Worm (Caenorhabditis elegans): ENCODE results near the gene W03G11.2.

Gene W03G11.2

DNA sequence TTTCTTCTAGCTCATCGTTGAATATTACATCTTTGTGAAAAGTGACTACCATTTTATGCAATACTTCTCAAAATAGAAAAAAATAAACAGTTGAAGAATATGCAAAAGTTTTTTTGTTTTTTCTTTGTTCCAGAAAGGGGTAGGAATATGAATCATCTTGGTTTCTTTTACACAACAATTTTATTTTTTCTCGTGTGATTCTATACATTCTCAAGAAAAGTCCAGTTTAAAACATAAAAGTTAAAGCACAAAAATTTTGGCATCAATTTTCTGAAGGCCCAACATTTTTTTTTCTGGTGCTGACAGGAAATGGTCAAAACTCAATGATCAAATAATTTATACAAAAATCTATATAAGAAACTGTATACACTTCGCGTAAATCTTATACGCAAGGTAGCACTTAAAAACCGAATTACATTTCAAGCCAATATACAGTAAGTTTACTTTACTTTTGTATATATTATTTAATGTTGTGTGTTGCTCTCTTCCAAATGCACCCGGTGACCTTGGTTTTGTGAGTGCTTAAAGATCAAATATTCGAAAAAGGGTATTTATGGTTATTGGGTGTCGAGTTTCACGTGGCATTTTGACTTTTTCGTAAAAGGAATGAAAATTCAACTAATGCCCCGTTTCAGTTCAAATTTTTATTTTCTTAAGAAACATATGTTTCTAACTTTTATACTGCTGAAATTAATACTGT is at the start of gene W03G11.2, which contains the start of gene lgc-13:
W03G11.2 (minus strand) TSS at position 101 of the 700 bp plus-strand sequence.
lgc-13 (plus strand) TSS at position 650 of the 700 bp plus-strand sequence.
- no peak for TF ChIP-seq ztf-29 (GFP tag; IDR thresholded peaks at IDR 0.05)
- no peak for TF ChIP-seq cog-1 (tag; optimal IDR thresholded peaks at IDR 0.05)
- no peak for TF ChIP-seq T22C8.4 (GFP tag; IDR thresholded peaks at IDR 0.05)
- TF ChIP-seq ref-1 (GFP tag; conservative IDR thresholded peaks at IDR 0.05), result no peak
- TF ChIP-seq klf-2 (GFP tag; conservative IDR thresholded peaks at IDR 0.05), result no peak
- TF ChIP-seq med-1 (GFP tag; optimal IDR thresholded peaks at IDR 0.05; ENCODE audit: insufficient read depth), result no peak
- no peak for TF ChIP-seq ztf-23 (GFP tag; IDR thresholded peaks at IDR 0.05)
- TF ChIP-seq tab-1 (GFP tag; IDR thresholded peaks at IDR 0.05), result no peak
- no peak for TF ChIP-seq flt-1 (GFP tag; IDR thresholded peaks at IDR 0.05)

DNA sequence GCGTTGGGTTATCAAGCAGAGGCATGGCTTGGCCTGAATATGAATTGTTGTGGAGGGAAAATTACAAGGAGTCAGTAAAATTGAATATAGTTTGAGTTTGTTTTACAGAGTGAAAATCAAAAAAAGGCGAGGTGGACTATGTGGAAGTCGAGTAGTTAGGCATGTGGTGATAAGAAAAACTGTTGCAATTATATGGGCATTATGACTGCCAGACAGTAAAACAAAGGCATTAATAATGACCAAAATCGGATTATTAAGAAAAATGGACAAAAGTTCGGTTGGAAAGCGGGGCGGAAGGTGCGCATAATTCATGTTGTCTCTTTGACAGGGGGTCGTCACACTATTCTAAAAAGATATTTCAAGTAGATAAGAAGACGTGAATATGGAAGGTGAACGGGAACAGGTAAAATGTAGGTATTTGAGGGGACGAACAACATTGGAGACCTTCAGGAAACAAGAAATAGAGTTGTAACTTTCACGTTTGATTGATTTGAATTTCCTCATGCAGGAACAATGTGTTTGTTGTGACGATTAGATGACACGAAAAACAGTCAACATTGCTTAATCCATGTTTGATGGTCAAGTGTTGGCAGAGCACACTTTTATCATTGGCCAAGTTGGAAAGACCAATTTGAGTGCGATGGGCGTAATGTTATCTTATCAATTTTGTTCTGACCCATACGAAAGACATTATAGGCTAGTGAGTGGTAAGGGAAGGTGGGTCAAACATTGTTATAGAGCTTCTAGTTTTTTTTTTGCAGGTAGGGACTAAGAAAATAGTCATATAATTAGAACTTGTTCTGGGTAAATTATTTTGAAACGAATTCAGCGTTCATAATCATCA is 45.9 kb upstream of the W03G11.2 start, which contains the start of gene mfsd-11:
mfsd-11 (minus strand) TSS at position 51 of the 844 bp plus-strand sequence.
- TF ChIP-seq ref-1 (GFP tag; conservative IDR thresholded peaks at IDR 0.05), result no peak

DNA sequence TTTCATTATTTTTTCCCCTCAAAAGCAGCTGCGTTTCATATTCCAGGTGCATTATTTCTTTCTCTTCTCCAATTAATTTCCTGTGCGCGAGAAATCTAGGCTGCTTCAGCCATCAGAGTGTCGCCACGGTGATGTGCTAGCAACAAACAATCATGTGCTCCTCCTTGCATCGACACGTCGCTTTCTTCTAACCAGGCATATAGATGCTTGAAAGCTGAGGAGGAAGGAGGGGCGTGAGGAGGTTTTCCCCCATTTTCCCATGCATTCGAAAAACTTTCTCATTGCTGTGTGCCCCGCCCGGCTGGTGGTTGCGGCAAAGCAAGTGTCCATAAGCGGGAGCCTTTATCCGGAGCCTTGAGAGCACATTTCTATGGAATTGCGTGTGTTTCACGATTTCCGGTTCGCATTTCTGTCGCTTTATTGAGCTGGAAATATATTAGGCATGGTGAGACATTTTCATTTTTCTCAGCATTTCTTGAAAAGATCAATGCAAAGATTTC is 41.3 kb upstream of the W03G11.2 start, which contains the start of gene znf-474:
znf-474 (plus strand) TSS at position 287 of the 500 bp plus-strand sequence.
- TF ChIP-seq flt-1 (GFP tag; IDR thresholded peaks at IDR 0.05), result no peak
- no peak for TF ChIP-seq cog-1 (tag; optimal IDR thresholded peaks at IDR 0.05)
- TF ChIP-seq ref-1 (GFP tag; conservative IDR thresholded peaks at IDR 0.05), result no peak
- TF ChIP-seq ztf-29 (GFP tag; IDR thresholded peaks at IDR 0.05), result no peak
- no peak for TF ChIP-seq T22C8.4 (GFP tag; IDR thresholded peaks at IDR 0.05)
- no peak for TF ChIP-seq med-1 (GFP tag; optimal IDR thresholded peaks at IDR 0.05; ENCODE audit: insufficient read depth)
- TF ChIP-seq tab-1 (GFP tag; IDR thresholded peaks at IDR 0.05), result no peak
- TF ChIP-seq klf-2 (GFP tag; conservative IDR thresholded peaks at IDR 0.05), result no peak
- no peak for TF ChIP-seq ztf-23 (GFP tag; IDR thresholded peaks at IDR 0.05)

DNA sequence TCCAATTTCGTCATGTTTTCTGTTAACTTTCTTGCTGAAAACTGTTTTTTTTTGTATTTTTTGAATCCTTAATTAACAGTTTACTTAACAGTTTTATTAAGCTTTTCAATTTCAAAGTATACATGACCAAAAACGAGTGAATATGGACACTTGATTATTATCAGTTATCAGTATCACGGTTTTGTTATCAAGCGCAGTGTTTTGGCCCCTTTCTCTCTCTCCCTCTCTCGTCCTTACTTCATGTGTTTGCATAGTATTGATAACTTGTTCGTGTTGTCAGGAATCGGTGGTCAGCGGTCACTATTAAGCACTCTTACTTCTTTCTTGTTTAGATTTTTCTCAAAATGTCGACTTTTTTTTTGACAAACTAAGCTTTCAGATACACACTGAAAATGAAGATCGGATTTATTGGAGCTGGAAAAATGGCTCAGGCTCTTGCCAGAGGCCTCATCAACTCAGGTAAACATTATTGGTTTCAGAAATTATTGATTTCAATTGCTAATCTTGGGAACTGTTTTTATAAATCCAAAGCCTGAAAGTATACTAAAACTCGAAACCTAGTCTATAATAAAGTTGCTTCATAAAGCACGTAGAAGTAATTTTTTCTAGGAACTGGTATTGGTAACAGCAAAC is 38.2 kb upstream of the W03G11.2 start, which contains the start of gene pycr-1:
pycr-1 (plus strand) TSS at position 380 of the 633 bp plus-strand sequence.
- TF ChIP-seq ztf-29 (GFP tag; IDR thresholded peaks at IDR 0.05) (no peak), cog-1 (tag; optimal IDR thresholded peaks at IDR 0.05) (no peak), ztf-23 (GFP tag; IDR thresholded peaks at IDR 0.05) (no peak), T22C8.4 (GFP tag; IDR thresholded peaks at IDR 0.05) (no peak)

DNA sequence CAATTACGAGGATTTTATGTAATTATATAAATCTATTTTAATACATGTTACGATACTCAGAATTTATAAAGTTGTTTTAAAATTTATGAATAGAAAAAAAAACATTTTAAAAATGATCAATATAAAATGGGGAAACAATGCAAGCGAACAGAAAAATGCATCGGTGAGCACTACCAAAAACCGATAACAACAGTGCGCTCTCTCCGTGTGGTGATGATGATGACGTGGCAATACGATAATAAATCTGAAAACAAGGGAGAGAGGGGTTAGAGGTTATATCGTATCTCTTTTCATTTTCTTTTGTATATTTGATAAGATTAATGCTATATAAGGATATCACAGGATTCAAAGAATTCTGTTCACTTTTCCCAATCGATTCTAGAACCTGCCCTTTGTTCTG is 37.5 kb upstream of the W03G11.2 start:
- TF ChIP-seq klf-2 (GFP tag; conservative IDR thresholded peaks at IDR 0.05) (no peak), cog-1 (tag; optimal IDR thresholded peaks at IDR 0.05) (no peak), ref-1 (GFP tag; conservative IDR thresholded peaks at IDR 0.05) (no peak), flt-1 (GFP tag; IDR thresholded peaks at IDR 0.05) (no peak), ztf-23 (GFP tag; IDR thresholded peaks at IDR 0.05) (no peak), tab-1 (GFP tag; IDR thresholded peaks at IDR 0.05) (no peak), med-1 (GFP tag; optimal IDR thresholded peaks at IDR 0.05; ENCODE audit: insufficient read depth) (no peak), T22C8.4 (GFP tag; IDR thresholded peaks at IDR 0.05) (no peak), ztf-29 (GFP tag; IDR thresholded peaks at IDR 0.05) (no peak)

DNA sequence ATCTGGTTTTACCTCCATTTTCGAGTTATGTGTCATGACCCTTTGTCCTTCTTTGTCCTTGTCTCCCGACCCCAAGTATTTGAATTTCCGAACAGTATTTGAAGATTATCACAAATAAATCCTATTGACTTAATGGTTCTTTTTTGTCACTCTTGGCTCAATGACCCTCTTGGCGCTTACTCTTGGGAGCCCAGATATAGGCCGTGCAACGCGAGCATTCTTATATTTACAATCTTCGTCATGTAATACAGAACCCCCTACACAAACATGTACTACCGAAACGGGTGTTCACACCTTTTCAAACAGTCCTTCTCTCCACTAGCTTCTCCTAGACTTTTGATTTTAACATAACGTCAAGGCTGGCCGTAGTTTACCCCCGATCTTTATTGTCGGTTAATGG is 35.3 kb upstream of the W03G11.2 start, which contains the start of gene M153.5:
M153.5 (plus strand) TSS at position 301 of the 400 bp plus-strand sequence.
- TF ChIP-seq cog-1 (tag; optimal IDR thresholded peaks at IDR 0.05) (no peak), klf-2 (GFP tag; conservative IDR thresholded peaks at IDR 0.05) (no peak), flt-1 (GFP tag; IDR thresholded peaks at IDR 0.05) (no peak), T22C8.4 (GFP tag; IDR thresholded peaks at IDR 0.05) (no peak), ztf-23 (GFP tag; IDR thresholded peaks at IDR 0.05) (no peak), med-1 (GFP tag; optimal IDR thresholded peaks at IDR 0.05; ENCODE audit: insufficient read depth) (no peak), tab-1 (GFP tag; IDR thresholded peaks at IDR 0.05) (no peak), ztf-29 (GFP tag; IDR thresholded peaks at IDR 0.05) (no peak), ref-1 (GFP tag; conservative IDR thresholded peaks at IDR 0.05) (no peak)

DNA sequence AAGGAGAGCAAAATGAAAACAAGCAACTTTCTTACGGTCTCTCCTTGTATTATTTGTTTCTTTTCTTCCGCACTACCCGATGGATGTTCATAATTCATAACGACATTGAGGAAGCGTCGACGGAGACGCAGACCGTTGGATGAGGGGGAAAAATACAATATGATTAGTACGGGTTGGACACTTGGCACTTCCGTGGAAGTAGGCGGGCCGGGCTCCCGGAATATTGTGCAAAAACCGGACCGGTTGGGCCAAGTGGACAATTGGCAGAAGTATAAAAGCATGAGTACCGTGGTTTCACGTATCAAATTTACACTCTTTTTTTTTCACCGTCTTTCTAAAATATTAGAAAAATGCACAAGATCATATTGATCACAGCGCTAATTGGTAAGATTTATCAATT is 34.2 kb upstream of the W03G11.2 start, which contains the start of gene M153.3:
M153.3 (plus strand) TSS at position 301 of the 400 bp plus-strand sequence.
- TF ChIP-seq T22C8.4 (GFP tag; IDR thresholded peaks at IDR 0.05) (no peak), ztf-29 (GFP tag; IDR thresholded peaks at IDR 0.05) (no peak), cog-1 (tag; optimal IDR thresholded peaks at IDR 0.05) (no peak), ztf-23 (GFP tag; IDR thresholded peaks at IDR 0.05) (no peak), ref-1 (GFP tag; conservative IDR thresholded peaks at IDR 0.05) (0 out of 2 replicates have a peak, but pooled peaks have one; percentile 26), med-1 (GFP tag; optimal IDR thresholded peaks at IDR 0.05; ENCODE audit: insufficient read depth) (no peak), klf-2 (GFP tag; conservative IDR thresholded peaks at IDR 0.05) (no peak), tab-1 (GFP tag; IDR thresholded peaks at IDR 0.05) (no peak)

DNA sequence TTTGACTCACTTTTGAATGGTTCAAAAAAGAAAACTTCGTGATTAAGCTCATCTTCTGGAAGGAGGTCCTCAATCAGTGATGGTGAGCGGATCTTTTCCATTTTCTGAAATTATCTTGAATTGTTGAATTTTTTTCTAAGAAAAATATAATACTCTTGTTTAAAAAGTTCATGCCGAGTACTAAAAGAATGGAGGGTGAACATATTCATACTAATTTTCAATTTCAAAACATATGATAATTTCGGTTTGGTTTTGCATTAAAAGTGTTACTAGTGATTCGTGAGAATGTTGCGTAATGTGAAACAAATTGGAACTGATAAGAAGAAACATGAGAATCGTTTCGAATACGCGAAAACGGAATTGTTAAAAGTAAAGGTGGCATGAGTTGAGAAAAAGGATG is 32.6 kb upstream of the W03G11.2 start, which contains the start of gene lyst-1:
lyst-1 (minus strand) TSS at position 101 of the 400 bp plus-strand sequence.
- TF ChIP-seq ztf-23 (GFP tag; IDR thresholded peaks at IDR 0.05) (no peak), klf-2 (GFP tag; conservative IDR thresholded peaks at IDR 0.05) (no peak), ref-1 (GFP tag; conservative IDR thresholded peaks at IDR 0.05) (no peak), flt-1 (GFP tag; IDR thresholded peaks at IDR 0.05) (no peak), med-1 (GFP tag; optimal IDR thresholded peaks at IDR 0.05; ENCODE audit: insufficient read depth) (no peak), tab-1 (GFP tag; IDR thresholded peaks at IDR 0.05) (no peak), cog-1 (tag; optimal IDR thresholded peaks at IDR 0.05) (no peak), ztf-29 (GFP tag; IDR thresholded peaks at IDR 0.05) (no peak), T22C8.4 (GFP tag; IDR thresholded peaks at IDR 0.05) (no peak)

All from whole organism, midembryonic.